Fruit fly (Drosophila melanogaster): ENCODE measurements around the gene Scsalpha2.
A peak's percentile ranks its signal among the peaks of the same experiment; 100 is the strongest.

Gene Scsalpha2

dm6 chr3R:19503058-19503682, 40.3 kb upstream of the Scsalpha2 start (continued):
- peak; percentile 76 for TF ChIP-seq grau (tag; optimal IDR thresholded peaks at IDR 0.05)
- TF ChIP-seq NfI (GFP tag; optimal IDR thresholded peaks at IDR 0.05) = peak; percentile 11
- peak; percentile 21 for TF ChIP-seq CoRest (tag; optimal IDR thresholded peaks at IDR 0.05)
- no peak for TF ChIP-seq mld (GFP tag; IDR thresholded peaks at IDR 0.05; ENCODE audit: partially characterized antibody)
- TF ChIP-seq CG4424 (GFP tag; optimal IDR thresholded peaks at IDR 0.05) = no peak
- no peak for TF ChIP-seq CG34422 (GFP tag; IDR thresholded peaks at IDR 0.05)
- TF ChIP-seq ken (GFP tag; IDR thresholded peaks at IDR 0.05) = no peak
- peak; percentile 49 to 74 for TF ChIP-seq Trl (optimal IDR thresholded peaks at IDR 0.05)
- TF ChIP-seq Trl (GFP tag; optimal IDR thresholded peaks at IDR 0.05) = no peak
- TF ChIP-seq CG8359 (GFP tag; optimal IDR thresholded peaks at IDR 0.05; ENCODE audit: borderline replicate concordance) = no peak
- TF ChIP-seq CG11093 (GFP tag; IDR thresholded peaks at IDR 0.05) = no peak
- peak; percentile 41 for TF ChIP-seq CG11504 (tag; optimal IDR thresholded peaks at IDR 0.05)
- 0 out of 2 replicates have a peak, but pooled peaks have one; percentile 28 for TF ChIP-seq CG31441 (GFP tag; IDR thresholded peaks at IDR 0.05)
- no peak for TF ChIP-seq Dip2 (GFP tag; IDR thresholded peaks at IDR 0.05)
- TF ChIP-seq sens (GFP tag) = peak; percentile 57
- TF ChIP-seq CG9932 (GFP tag; IDR thresholded peaks at IDR 0.05) = no peak
- TF ChIP-seq CG13424 (tag; optimal IDR thresholded peaks at IDR 0.05) = peak; percentile 27
- TF ChIP-seq dmrt11E (tag; optimal IDR thresholded peaks at IDR 0.05) = no peak
- no peak for TF ChIP-seq CG1832 (GFP tag; optimal IDR thresholded peaks at IDR 0.05)
- no peak for TF ChIP-seq CG3838 (GFP tag; optimal IDR thresholded peaks at IDR 0.05)
- TF ChIP-seq dmrt99B (tag; optimal IDR thresholded peaks at IDR 0.05) = peak; percentile 13
- TF ChIP-seq rib (GFP tag; IDR thresholded peaks at IDR 0.05) = no peak
- peak; percentile 31 for TF ChIP-seq gem (tag; optimal IDR thresholded peaks at IDR 0.05)
- peak; percentile 92 for TF ChIP-seq CG3163 (GFP tag; optimal IDR thresholded peaks at IDR 0.05)
- no peak for TF ChIP-seq CG8290 (GFP tag; optimal IDR thresholded peaks at IDR 0.05)
- TF ChIP-seq CG8290 (tag; optimal IDR thresholded peaks at IDR 0.05) = peak; percentile 46 to 52
- TF ChIP-seq zf30C (GFP tag; optimal IDR thresholded peaks at IDR 0.05) = no peak
- no peak for TF ChIP-seq Nf-YC (tag; optimal IDR thresholded peaks at IDR 0.05)
- TF ChIP-seq CG18011 (GFP tag; optimal IDR thresholded peaks at IDR 0.05) = peak; percentile 92
- peak; percentile 15 for TF ChIP-seq CG7556 (GFP tag; optimal IDR thresholded peaks at IDR 0.05)
- TF ChIP-seq CG8924 (tag; optimal IDR thresholded peaks at IDR 0.05) = no peak

dm6 chr3R:19500588-19500987, 37.7 kb upstream of the Scsalpha2 start:
- TF ChIP-seq Med (GFP tag) = peak; percentile 39
- TF ChIP-seq pnt (GFP tag; optimal IDR thresholded peaks at IDR 0.05) = no peak
- no peak for TF ChIP-seq chm (GFP tag; IDR thresholded peaks at IDR 0.05)
- no peak for TF ChIP-seq CG12769 (tag; optimal IDR thresholded peaks at IDR 0.05)
- TF ChIP-seq CG10654 (GFP tag; optimal IDR thresholded peaks at IDR 0.05) = no peak
- no peak for TF ChIP-seq bigmax (GFP tag; optimal IDR thresholded peaks at IDR 0.05)
- TF ChIP-seq CG11085 (GFP tag; IDR thresholded peaks at IDR 0.05) = no peak
- TF ChIP-seq pros (GFP tag; optimal IDR thresholded peaks at IDR 0.05) = no peak
- TF ChIP-seq CG3163 (GFP tag; optimal IDR thresholded peaks at IDR 0.05) = no peak
- TF ChIP-seq abd-A (tag; optimal IDR thresholded peaks at IDR 0.05) = peak; percentile 24
- no peak for TF ChIP-seq CG8290 (GFP tag; optimal IDR thresholded peaks at IDR 0.05)
- TF ChIP-seq CG8290 (tag; optimal IDR thresholded peaks at IDR 0.05) = peak; percentile 45 to 59
- TF ChIP-seq CG10274 (GFP tag; optimal IDR thresholded peaks at IDR 0.05) = no peak
- TF ChIP-seq Rfx (GFP tag; IDR thresholded peaks at IDR 0.05) = 0 out of 2 replicates have a peak, but pooled peaks have one; percentile 18
- no peak for TF ChIP-seq CG31441 (GFP tag; IDR thresholded peaks at IDR 0.05)
- TF ChIP-seq CG30403 (GFP tag; optimal IDR thresholded peaks at IDR 0.05) = no peak

All from whole organism, embryonic.